Worm (Caenorhabditis elegans) whole organism, L2 larva: ENCODE data around the gene C56A3.6.

Experiments
- F13H6.1 ChIP-seq: sonication (generic microtip); optimal IDR thresholded peaks from 2 replicates; lab custom pipeline; 2016; ENCODE audit warnings: missing genetic modification characterization, missing compliant biosample characterization
- R02D3.7 ChIP-seq: fragments of 150-350 bp; optimal IDR thresholded peaks from 2 replicates; lab custom pipeline; 2014; ENCODE audit warnings: missing biosample characterization, missing genetic modification characterization
- Y55F3AM.14 ChIP-seq: fragments of 200-800 bp; sonication (Bioruptor generic); optimal IDR thresholded peaks from 2 replicates; lab custom pipeline; 2018; ENCODE audit warnings: mild to moderate bottlenecking, missing genetic modification characterization, missing compliant biosample characterization
- alr-1 ChIP-seq: fragments of 150-350 bp; optimal IDR thresholded peaks from 2 replicates; lab custom pipeline; 2014; ENCODE audit warnings: missing biosample characterization, missing genetic modification characterization
- aly-2 ChIP-seq: fragments of 150-350 bp; optimal IDR thresholded peaks from 2 replicates; lab custom pipeline; 2014; ENCODE audit warnings: missing biosample characterization, missing genetic modification characterization
- blmp-1 ChIP-seq: sonication (generic microtip); optimal IDR thresholded peaks from 2 replicates; lab custom pipeline; 2017; ENCODE audit warnings: missing genetic modification characterization, mild to moderate bottlenecking, missing compliant biosample characterization, antibody characterized with exemption, moderate library complexity; ENCODE audit not compliant: insufficient read depth
- ceh-16 ChIP-seq: fragments of 150-350 bp; optimal IDR thresholded peaks from 2 replicates; lab custom pipeline; 2014; ENCODE audit warnings: missing biosample characterization, missing genetic modification characterization
- crh-2 ChIP-seq: sonication (generic microtip); optimal IDR thresholded peaks from 2 replicates; lab custom pipeline; 2017; ENCODE audit warnings: missing biosample characterization, missing genetic modification characterization
- elt-1 ChIP-seq: fragments of 150-350 bp; optimal IDR thresholded peaks from 2 replicates; lab custom pipeline; 2014; ENCODE audit warnings: missing biosample characterization, missing genetic modification characterization
- fos-1 ChIP-seq: fragments of 150-350 bp; optimal IDR thresholded peaks from 2 replicates; lab custom pipeline; 2014; ENCODE audit warnings: missing biosample characterization, missing genetic modification characterization
- gmeb-1 ChIP-seq: fragments of 150-350 bp; optimal IDR thresholded peaks from 2 replicates; lab custom pipeline; 2014; ENCODE audit warnings: missing biosample characterization, missing genetic modification characterization
- lin-11 ChIP-seq: fragments of 150-350 bp; sonication (generic microtip); optimal IDR thresholded peaks from 2 replicates; lab custom pipeline; 2014; ENCODE audit warnings: missing biosample characterization, missing genetic modification characterization, inconsistent platforms, mixed read lengths
- lin-13 ChIP-seq: fragments of 150-350 bp; optimal IDR thresholded peaks from 2 replicates; lab custom pipeline; 2014; ENCODE audit warnings: missing biosample characterization, missing genetic modification reagents, missing genetic modification characterization
- lin-39 ChIP-seq: fragments of 150-350 bp; optimal IDR thresholded peaks from 2 replicates; lab custom pipeline; 2014; ENCODE audit warnings: missing biosample characterization, missing genetic modification reagents, missing genetic modification characterization
- mbf-1 ChIP-seq: sonication (generic microtip); optimal IDR thresholded peaks from 2 replicates; lab custom pipeline; 2017; ENCODE audit warnings: missing biosample characterization, missing genetic modification characterization
- mdl-1 ChIP-seq, 2 experiments: fragments of 150-350 bp in 1 of 2; sonication (generic microtip) in 1 of 2; optimal IDR thresholded peaks; 2 replicates each; lab custom pipeline; 2017; ENCODE audit warnings: missing biosample characterization in 2 of 2, missing genetic modification characterization in 2 of 2
- nhr-10 ChIP-seq: sonication (generic microtip); optimal IDR thresholded peaks from 2 replicates; lab custom pipeline; 2017; ENCODE audit warnings: missing biosample characterization, missing genetic modification characterization
- nhr-11 ChIP-seq: fragments of 150-350 bp; optimal IDR thresholded peaks from 2 replicates; lab custom pipeline; 2014; ENCODE audit warnings: missing biosample characterization, missing genetic modification characterization
- nhr-12 ChIP-seq: fragments of 150-350 bp; optimal IDR thresholded peaks from 2 replicates; lab custom pipeline; 2014; ENCODE audit warnings: missing biosample characterization, missing genetic modification characterization
- nhr-129 ChIP-seq: fragments of 150-350 bp; optimal IDR thresholded peaks from 2 replicates; lab custom pipeline; 2014; ENCODE audit warnings: missing biosample characterization, missing genetic modification characterization
- nhr-25 ChIP-seq: fragments of 150-350 bp; sonication (generic microtip); optimal IDR thresholded peaks from 3 replicates; lab custom pipeline; 2014; ENCODE audit warnings: missing biosample characterization, missing genetic modification characterization
- nhr-6 ChIP-seq: fragments of 150-350 bp; optimal IDR thresholded peaks from 2 replicates; lab custom pipeline; 2014; ENCODE audit warnings: missing biosample characterization, missing genetic modification characterization
- nhr-77 ChIP-seq: fragments of 150-350 bp; optimal IDR thresholded peaks from 2 replicates; lab custom pipeline; 2014; ENCODE audit warnings: missing biosample characterization, missing genetic modification characterization
- peb-1 ChIP-seq: fragments of 150-350 bp; optimal IDR thresholded peaks from 2 replicates; lab custom pipeline; 2014; ENCODE audit warnings: missing biosample characterization, missing genetic modification characterization
- sem-4 ChIP-seq: fragments of 150-350 bp; optimal IDR thresholded peaks from 2 replicates; lab custom pipeline; 2014; ENCODE audit warnings: missing biosample characterization, missing genetic modification reagents, missing genetic modification characterization
- sma-3 ChIP-seq: sonication (generic microtip); optimal IDR thresholded peaks from 2 replicates; lab custom pipeline; 2016; ENCODE audit warnings: missing genetic modification reagents, missing genetic modification characterization, missing compliant biosample characterization
- sma-9 ChIP-seq, 2 experiments: fragments of 150-350 bp in 1 of 2; sonication (generic microtip) in 1 of 2; optimal IDR thresholded peaks; 2 replicates each; lab custom pipeline; 2014 to 2016; ENCODE audit warnings: missing genetic modification characterization in 2 of 2, mild to moderate bottlenecking in 1 of 2, missing biosample characterization in 1 of 2, missing compliant biosample characterization in 1 of 2, missing genetic modification reagents in 1 of 2, moderate library complexity in 1 of 2
- snpc-4 ChIP-seq: fragments of 150-350 bp; optimal IDR thresholded peaks from 2 replicates; lab custom pipeline; 2014; ENCODE audit warnings: missing biosample characterization, missing genetic modification characterization
- zag-1 ChIP-seq: fragments of 150-350 bp; optimal IDR thresholded peaks from 2 replicates; lab custom pipeline; 2014; ENCODE audit warnings: missing biosample characterization, missing genetic modification characterization

Gene C56A3.6

DNA sequence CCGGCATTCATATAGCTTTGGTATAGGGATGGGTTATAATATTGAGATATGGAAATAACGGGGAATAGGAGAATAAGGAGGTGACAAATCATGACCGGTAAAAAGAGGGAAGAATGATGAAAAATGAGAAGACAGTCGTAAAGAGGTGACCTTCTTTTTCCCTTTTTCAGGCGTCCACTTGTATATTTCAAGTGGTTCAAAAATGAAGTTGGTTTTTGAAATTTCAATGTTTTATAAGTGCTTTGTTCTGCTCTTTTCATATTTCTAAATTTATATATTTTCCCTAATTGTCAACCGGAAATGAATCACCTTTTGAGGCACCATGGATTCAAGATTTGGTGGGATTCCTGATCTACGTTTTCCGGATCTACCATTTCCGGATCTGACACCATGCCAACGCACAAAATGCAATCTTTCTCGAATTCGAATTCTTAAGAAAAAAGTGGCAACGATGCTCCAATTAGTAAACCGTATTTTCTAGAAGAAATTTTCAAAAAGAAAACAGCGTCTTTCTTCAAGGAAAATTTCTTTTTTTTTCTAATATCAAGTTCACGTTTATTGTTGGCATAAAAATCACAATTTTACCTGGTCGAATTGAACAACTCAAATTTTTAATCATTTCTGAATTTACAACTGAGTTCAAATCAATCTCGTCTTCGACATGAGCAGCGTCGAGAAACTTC, 33.4 kb upstream of the C56A3.6 start, which contains the start of the genes F53F4.2 and F53F4.18:
Gene F53F4.2 (minus strand): TSS at position 101 of the 683 bp plus-strand sequence.
Gene F53F4.18 (plus strand): TSS at position 633 of the 683 bp plus-strand sequence.
- TF ChIP-seq ceh-16 (no peak), lin-39 (tag; lab: Kevin White, UChicago) (no peak), nhr-12 (no peak), sma-9 (GFP tag; optimal IDR thresholded peaks at IDR 0.05; lab: Kevin White, UChicago) (no peak), sma-9 (tag; optimal IDR thresholded peaks at IDR 0.05; lab: Kevin White, UChicago) (no peak), sma-3 (GFP tag; lab: Kevin White, UChicago) (no peak), gmeb-1 (tag; lab: Kevin White, UChicago) (no peak), zag-1 (no peak), lin-11 (tag; lab: Kevin White, UChicago) (no peak), aly-2 (tag; lab: Kevin White, UChicago) (no peak), nhr-25 (tag; lab: Kevin White, UChicago) (no peak)

DNA sequence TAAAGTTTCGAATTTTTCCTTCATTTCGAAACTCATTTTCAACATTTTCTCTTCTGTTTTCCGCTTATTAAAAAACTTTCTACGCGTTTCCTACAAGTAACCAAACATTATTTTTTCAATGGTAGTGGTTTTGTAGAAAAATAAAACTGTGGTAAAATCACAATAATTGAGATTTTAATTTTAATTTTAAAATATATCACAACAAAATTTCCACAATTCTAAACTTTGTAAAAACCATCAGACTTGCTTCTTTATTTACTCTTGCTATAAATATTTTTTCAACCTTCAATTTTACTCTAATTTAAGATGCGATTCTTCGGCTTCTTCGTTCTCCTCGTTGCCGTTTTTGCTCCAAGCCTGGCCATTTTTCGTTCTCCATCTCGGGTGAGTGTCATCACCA, 31.7 kb upstream of the C56A3.6 start, which contains the start of gene F53F4.17:
Gene F53F4.17 (plus strand): TSS at position 301 of the 400 bp plus-strand sequence.
- TF ChIP-seq F13H6.1 (tag; lab: Kevin White, UChicago) = no peak
- TF ChIP-seq snpc-4 (tag; lab: Kevin White, UChicago) = no peak
- no peak for TF ChIP-seq blmp-1 (tag; lab: Kevin White, UChicago)
- TF ChIP-seq nhr-11 = no peak
- TF ChIP-seq peb-1 = no peak
- no peak for TF ChIP-seq elt-1
- TF ChIP-seq sem-4 (tag; lab: Kevin White, UChicago) = no peak
- no peak for TF ChIP-seq crh-2 (tag; lab: Kevin White, UChicago)
- no peak for TF ChIP-seq nhr-10 (tag; lab: Kevin White, UChicago)

DNA sequence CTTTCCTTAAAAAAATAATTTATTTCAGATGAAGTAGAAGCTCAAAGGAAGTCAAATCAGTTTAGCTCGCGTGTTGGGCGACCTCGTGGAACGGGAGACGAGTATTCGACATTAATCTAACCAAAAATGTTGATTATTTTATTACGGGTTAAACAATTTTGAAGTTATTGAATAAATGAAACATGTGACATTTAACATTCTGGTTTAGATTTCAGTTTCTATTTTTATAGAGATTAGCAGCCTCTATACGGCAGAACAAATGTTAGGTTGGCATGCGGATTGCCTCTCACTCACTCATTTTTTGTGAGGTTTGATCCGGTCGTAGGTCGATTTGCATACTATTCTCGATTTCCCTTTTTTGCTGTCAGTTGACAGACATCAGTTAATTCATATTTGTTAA, 28.3 kb upstream of the C56A3.6 start, which contains the start of gene F53F4.1:
Gene F53F4.1 (plus strand): TSS at position 301 of the 400 bp plus-strand sequence.
- TF ChIP-seq nhr-77 (tag; lab: Kevin White, UChicago) = no peak

DNA sequence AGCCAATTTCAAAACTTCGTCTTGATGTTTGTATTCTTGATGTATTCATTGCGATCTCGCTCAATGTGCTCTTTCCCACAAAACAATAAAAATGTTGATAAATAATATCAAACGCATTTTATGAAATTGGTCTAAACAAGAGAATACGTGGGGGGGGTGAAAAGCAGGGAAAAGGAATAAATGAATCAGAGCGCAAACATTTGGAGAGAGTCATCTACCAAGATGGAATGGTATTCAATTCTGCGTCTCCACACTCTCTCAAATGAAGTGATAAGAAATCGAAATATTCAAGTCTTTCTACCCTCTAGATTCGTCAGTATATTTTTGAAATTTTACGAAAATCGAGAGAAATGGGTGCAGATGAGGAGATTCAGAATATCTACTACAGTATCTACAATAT, 24.5 kb upstream of the C56A3.6 start, which contains the start of gene C50B8.5:
Gene C50B8.5 (plus strand): TSS at position 273 of the 400 bp plus-strand sequence.
- TF ChIP-seq nhr-6 (tag; lab: Kevin White, UChicago) (no peak), fos-1 (peak; percentile 74), mdl-1 (tag; optimal IDR thresholded peaks at IDR 0.05; lab: Kevin White, UChicago) (no peak), F13H6.1 (tag; lab: Kevin White, UChicago) (peak; percentile 15), sma-3 (GFP tag; lab: Kevin White, UChicago) (no peak), aly-2 (tag; lab: Kevin White, UChicago) (no peak), R02D3.7 (tag; lab: Kevin White, UChicago) (no peak), elt-1 (no peak), Y55F3AM.14 (GFP tag; lab: Kevin White, UChicago) (no peak), blmp-1 (tag; lab: Kevin White, UChicago) (no peak), sem-4 (tag; lab: Kevin White, UChicago) (no peak), mbf-1 (tag; lab: Kevin White, UChicago) (no peak)

DNA sequence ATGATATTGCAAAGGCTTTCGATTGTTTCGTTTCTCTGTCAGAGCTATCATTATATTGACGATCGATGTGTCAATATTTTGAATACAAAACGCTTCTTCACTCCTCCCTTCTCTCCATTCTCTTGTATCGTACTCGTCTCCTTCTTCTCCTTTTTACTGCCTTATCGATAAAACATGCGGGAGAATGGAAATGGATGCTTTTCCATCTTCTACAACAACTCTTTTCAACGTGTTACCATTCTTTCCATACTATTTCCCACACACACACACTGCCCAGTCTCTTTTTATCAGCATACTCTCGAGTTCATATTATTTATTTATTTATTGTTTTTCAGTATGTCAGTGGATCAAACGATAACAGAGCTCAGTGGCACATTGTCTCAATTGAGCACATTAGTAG, 22.4 kb upstream of the C56A3.6 start, which contains the start of gene C50B8.6:
Gene C50B8.6 (plus strand): TSS at position 336 of the 400 bp plus-strand sequence.
- no peak for TF ChIP-seq R02D3.7 (tag; lab: Kevin White, UChicago)
- peak; percentile 60 for TF ChIP-seq fos-1
- no peak for TF ChIP-seq nhr-129 (tag; lab: Kevin White, UChicago)
- no peak for TF ChIP-seq alr-1
- no peak for TF ChIP-seq zag-1

DNA sequence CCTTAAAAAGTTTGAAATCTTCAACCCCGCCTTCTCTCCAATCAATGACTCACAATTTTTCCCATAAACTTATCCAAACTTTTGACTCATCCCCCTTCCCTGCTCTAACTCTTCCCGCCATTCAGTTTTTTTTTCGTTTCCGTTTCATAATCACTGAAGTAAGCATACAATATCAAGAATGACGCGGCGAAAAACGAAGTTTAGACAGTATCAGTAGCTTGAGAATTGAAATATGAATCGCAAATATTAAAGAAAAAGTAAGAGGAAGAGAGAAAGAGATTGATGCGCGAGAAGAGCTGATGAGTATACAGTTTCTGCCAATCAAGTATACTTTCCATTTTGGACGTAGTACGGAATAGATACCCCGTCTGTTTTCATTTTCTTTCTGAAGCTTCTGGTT, 21.3 kb upstream of the C56A3.6 start:
- TF ChIP-seq lin-13 (GFP tag; lab: Kevin White, UChicago) = no peak
- TF ChIP-seq fos-1 = peak; percentile 88
